Worm (Caenorhabditis elegans): Measurements from ENCODE around the gene mett-10.

mett-10 gene

ce11 chrIII:10085103-10085502 lies 29.7 kb upstream of the mett-10 start, which contains the start of gene T16H12.13:
Gene T16H12.13 (plus strand): TSS chrIII:10085403.
- TF ChIP-seq nhr-10 (tag; optimal IDR thresholded peaks at IDR 0.05) (no peak), pha-4 (GFP tag; IDR thresholded peaks at IDR 0.05) (no peak), pha-4 (tag; optimal IDR thresholded peaks at IDR 0.05) (no peak), madf-5 (GFP tag; IDR thresholded peaks at IDR 0.05) (no peak)

ce11 chrIII:10085574-10085973 lies 29.3 kb upstream of the mett-10 start:
- TF ChIP-seq unc-62 (GFP tag; optimal IDR thresholded peaks at IDR 0.05 in 1 of 2): peak in 1 of 2 experiments; percentile 22
- no peak for TF ChIP-seq unc-62 (tag; optimal IDR thresholded peaks at IDR 0.05)
- peak; percentile 91 for TF ChIP-seq aha-1 (tag)
- TF ChIP-seq dpl-1 (GFP tag; optimal IDR thresholded peaks at IDR 0.05): no peak

- TF ChIP-seq ceh-20 (GFP tag; IDR thresholded peaks at IDR 0.05) (no peak), unc-39 (tag; optimal IDR thresholded peaks at IDR 0.05) (no peak), nhr-48 (tag; optimal IDR thresholded peaks at IDR 0.05) (no peak), madf-5 (GFP tag; IDR thresholded peaks at IDR 0.05) (no peak), ZK337.2 (GFP tag; IDR thresholded peaks at IDR 0.05) (no peak), hlh-11 (tag; optimal IDR thresholded peaks at IDR 0.05) (no peak), ama-1 (optimal IDR thresholded peaks at IDR 0.05) (no peak), ctbp-1 (GFP tag; IDR thresholded peaks at IDR 0.05) (no peak), hmg-1.1 (GFP tag; IDR thresholded peaks at IDR 0.05) (no peak)
Measured at ce11 chrIII:10085983-10086382, 28.9 kb upstream of the mett-10 start, which contains the start of gene T16H12.2. Gene T16H12.2 (plus strand): TSS chrIII:10086283.

ce11 chrIII:10088508-10088981 lies 26.3 kb upstream of the mett-10 start, which contains the start of gene hal-2:
Gene hal-2 (minus strand): TSS chrIII:10088931.
- no peak for TF ChIP-seq Y75B8A.6 (GFP tag; IDR thresholded peaks at IDR 0.05)
- TF ChIP-seq dmd-9 (GFP tag; IDR thresholded peaks at IDR 0.05): no peak
- TF ChIP-seq nhr-237 (tag; optimal IDR thresholded peaks at IDR 0.05): no peak

ce11 chrIII:10090685-10091084 lies 24.2 kb upstream of the mett-10 start, which contains the start of gene gtf-2H2C:
Gene gtf-2H2C (minus strand): TSS chrIII:10090785.
- peak; percentile 7; the same call in 1 of the 2 replicates for TF ChIP-seq pha-4 (GFP tag; IDR thresholded peaks at IDR 0.05)
- TF ChIP-seq pha-4 (tag; optimal IDR thresholded peaks at IDR 0.05): no peak
- no peak for TF ChIP-seq zag-1 (tag; optimal IDR thresholded peaks at IDR 0.05)

ce11 chrIII:10093093-10093492 lies 21.7 kb upstream of the mett-10 start:
- TF ChIP-seq dpl-1 (GFP tag; optimal IDR thresholded peaks at IDR 0.05) (peak; percentile 69), mxl-3 (GFP tag; optimal IDR thresholded peaks at IDR 0.05) (no peak), lsy-2 (tag; optimal IDR thresholded peaks at IDR 0.05) (peak in 1 of 2 experiments; percentile 47), lin-38 (GFP tag; IDR thresholded peaks at IDR 0.05) (0 out of 2 replicates have a peak, but pooled peaks have one; percentile 21), aly-2 (tag; optimal IDR thresholded peaks at IDR 0.05) (no peak), mes-2 (tag; optimal IDR thresholded peaks at IDR 0.05; ENCODE audit: poor library complexity, severe bottlenecking) (peak; percentile 58), fkh-10 (GFP tag; optimal IDR thresholded peaks at IDR 0.05) (no peak), nhr-28 (tag; optimal IDR thresholded peaks at IDR 0.05) (no peak), hlh-30 (tag; optimal IDR thresholded peaks at IDR 0.05; ENCODE audit: insufficient read depth) (peak; percentile 11), daf-12 (tag; optimal IDR thresholded peaks at IDR 0.05) (no peak)

ce11 chrIII:10094538-10094937 lies 20.3 kb upstream of the mett-10 start:
- TF ChIP-seq mep-1 (tag; optimal IDR thresholded peaks at IDR 0.05) (no peak), zag-1 (tag; optimal IDR thresholded peaks at IDR 0.05) (no peak), unc-39 (tag; optimal IDR thresholded peaks at IDR 0.05) (no peak), T20F7.1 (GFP tag; optimal IDR thresholded peaks at IDR 0.05) (no peak), ceh-32 (tag; optimal IDR thresholded peaks at IDR 0.05; ENCODE audit: poor library complexity) (no peak), nhr-77 (tag; optimal IDR thresholded peaks at IDR 0.05) (no peak), ceh-28 (tag; optimal IDR thresholded peaks at IDR 0.05) (no peak), zfp-2 (tag; optimal IDR thresholded peaks at IDR 0.05) (no peak), ceh-20 (GFP tag; IDR thresholded peaks at IDR 0.05) (no peak), zip-11 (GFP tag; IDR thresholded peaks at IDR 0.05) (no peak), pha-4 (GFP tag; IDR thresholded peaks at IDR 0.05) (0 out of 2 replicates have a peak, but pooled peaks have one; percentile 6), pha-4 (tag; optimal IDR thresholded peaks at IDR 0.05) (no peak), nhr-28 (tag; optimal IDR thresholded peaks at IDR 0.05) (no peak), F10B5.3 (tag; optimal IDR thresholded peaks at IDR 0.05) (no peak), lin-39 (tag; optimal IDR thresholded peaks at IDR 0.05) (no peak), tag-97 (GFP tag; IDR thresholded peaks at IDR 0.05) (no peak), Y48G9A.11 (GFP tag; IDR thresholded peaks at IDR 0.05) (no peak), arid-1 (GFP tag; conservative IDR thresholded peaks at IDR 0.05) (no peak)

Data from whole organism, L4 larva.